Worm (Caenorhabditis elegans): Measurements from ENCODE around the gene Y39A1A.22.

DNA sequence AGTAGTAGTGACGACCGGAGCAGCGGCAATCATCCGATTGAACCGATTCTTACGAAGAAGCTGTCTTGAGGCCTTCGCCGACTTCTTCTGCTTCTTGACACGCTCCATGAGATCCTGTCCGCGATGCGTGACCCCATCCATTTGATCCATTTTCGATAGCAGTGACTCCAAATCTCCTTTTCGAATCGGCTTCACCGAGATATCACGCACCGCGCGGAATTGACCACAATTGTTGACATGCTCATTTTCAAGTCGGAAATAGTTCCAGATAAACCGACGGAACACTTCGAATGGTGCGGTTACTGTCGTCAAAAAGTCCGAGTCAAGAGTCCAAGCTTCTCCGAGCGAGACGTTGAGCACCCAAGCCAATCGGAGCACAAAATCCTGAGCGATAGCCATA is 3.0 kb downstream of the Y39A1A.22 start:
- TF ChIP-seq ztf-29 (GFP tag; IDR thresholded peaks at IDR 0.05) = no peak
- no peak for TF ChIP-seq flt-1 (GFP tag; IDR thresholded peaks at IDR 0.05)
- TF ChIP-seq T22C8.4 (GFP tag; IDR thresholded peaks at IDR 0.05) = no peak
- no peak for TF ChIP-seq klf-2 (GFP tag; conservative IDR thresholded peaks at IDR 0.05)
- TF ChIP-seq ztf-23 (GFP tag; IDR thresholded peaks at IDR 0.05) = no peak
- no peak for TF ChIP-seq ref-1 (GFP tag; conservative IDR thresholded peaks at IDR 0.05)
- no peak for TF ChIP-seq cog-1 (tag; optimal IDR thresholded peaks at IDR 0.05)

All from whole organism, midembryonic.